Worm (Caenorhabditis elegans) whole organism, L4 larva: ENCODE data around the gene T23G7.2.

Experiments used
- ceh-62 ChIP-seq: sonication (generic microtip); optimal IDR thresholded peaks from 2 replicates; lab custom pipeline; 2017; ENCODE audit warnings: missing biosample characterization, missing genetic modification characterization
- egl-27 ChIP-seq: sonication (generic microtip); optimal IDR thresholded peaks from 3 replicates; lab custom pipeline; 2017; ENCODE audit warnings: missing biosample characterization, missing genetic modification reagents, missing genetic modification characterization
- fkh-10 ChIP-seq: fragments of 150-350 bp; optimal IDR thresholded peaks from 2 replicates; lab custom pipeline; 2014; ENCODE audit warnings: missing biosample characterization, missing genetic modification reagents, missing genetic modification characterization
- lir-3 ChIP-seq: sonication (generic microtip); optimal IDR thresholded peaks from 2 replicates; lab custom pipeline; 2016; ENCODE audit warnings: mild to moderate bottlenecking, missing genetic modification characterization, missing compliant biosample characterization
- mep-1 ChIP-seq: fragments of 150-350 bp; sonication (generic microtip); optimal IDR thresholded peaks from 3 replicates; lab custom pipeline; 2014; ENCODE audit warnings: missing biosample characterization, missing genetic modification characterization
- nhr-237 ChIP-seq: sonication (generic microtip); optimal IDR thresholded peaks from 2 replicates; lab custom pipeline; 2017; ENCODE audit warnings: missing biosample characterization, missing genetic modification characterization
- unc-130 ChIP-seq: sonication (generic microtip); optimal IDR thresholded peaks from 2 replicates; lab custom pipeline; 2016; ENCODE audit warnings: missing genetic modification reagents, missing genetic modification characterization, missing compliant biosample characterization

DNA sequence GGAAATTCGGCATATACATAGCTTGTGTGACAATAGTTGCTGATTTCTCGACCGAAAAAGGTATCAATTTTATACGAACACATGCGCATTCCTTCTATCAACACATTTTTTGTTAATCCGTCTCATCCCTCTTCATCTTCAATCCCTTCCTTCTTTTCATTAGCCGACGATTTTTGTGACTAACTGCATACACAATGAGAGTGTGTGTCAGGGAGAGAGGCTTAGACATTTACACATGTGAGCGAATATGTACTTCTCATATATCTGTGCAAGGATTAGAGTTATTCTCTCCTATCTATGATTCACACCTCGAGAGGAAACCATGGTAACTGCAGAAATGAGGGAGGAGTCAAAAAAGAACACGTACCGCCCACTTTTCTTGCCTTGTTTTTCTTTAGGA lies 42.4 kb downstream of the T23G7.2 start:
- TF ChIP-seq fkh-10 (GFP tag; lab: Kevin White, UChicago) = no peak
- no peak for TF ChIP-seq unc-130 (GFP tag; lab: Kevin White, UChicago)
- TF ChIP-seq nhr-237 (tag; lab: Kevin White, UChicago) = no peak
- TF ChIP-seq lir-3 (tag; lab: Kevin White, UChicago) = no peak
- no peak for TF ChIP-seq egl-27 (tag; lab: Kevin White, UChicago)
- no peak for TF ChIP-seq mep-1 (tag; lab: Kevin White, UChicago)
- TF ChIP-seq ceh-62 (tag; lab: Kevin White, UChicago) = no peak
